Fruit fly (Drosophila melanogaster) whole organism, embryonic: ENCODE measurements around the gene Lrrk.

Experiments
- Bgb ChIP-seq: fragments of 200-800 bp; sonication (Bioruptor generic); IDR thresholded peaks from 2 replicates; pipeline ENCODE4 v1.3.6; 2022; ENCODE audit warnings: missing biosample characterization, missing genetic modification characterization; ENCODE audit not compliant: partially characterized antibody
- ap ChIP-seq: fragments of 200-800 bp; sonication (Bioruptor generic); IDR thresholded peaks from 2 replicates; pipeline ENCODE4 v1.3.6; 2022; ENCODE audit warnings: missing biosample characterization, missing genetic modification characterization
- h ChIP-seq: fragments of >200 bp; optimal IDR thresholded peaks from 2 replicates; lab custom pipeline; 2017
- so ChIP-seq: fragments of 200-800 bp; sonication (Bioruptor generic); IDR thresholded peaks from 3 replicates; pipeline ENCODE4 v1.3.6; 2022; ENCODE audit warnings: missing biosample characterization, missing genetic modification characterization

DNA sequence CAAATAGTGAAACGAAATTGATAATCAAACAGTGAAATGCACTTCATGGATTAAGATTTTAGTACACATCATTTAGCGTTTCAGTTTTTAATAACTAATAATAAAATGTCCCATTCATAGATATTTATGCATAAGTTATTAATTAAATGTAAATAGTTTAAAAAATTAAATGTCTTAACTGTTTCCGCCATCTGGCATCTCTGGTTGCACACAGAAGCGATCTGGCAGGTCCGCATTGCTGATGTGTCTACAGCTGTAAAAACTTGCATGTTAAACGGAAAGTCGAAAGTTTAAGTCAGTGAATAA lies 46.8 kb upstream of the Lrrk start, which contains the start of gene Srp72:
- TF ChIP-seq h (lab: Kevin White, UChicago) (no peak), so (0 out of 3 replicates have a peak, but pooled peaks have one; percentile 41), ap (GFP tag; lab: Robert Waterston, UW) (no peak), Bgb (GFP tag; lab: Robert Waterston, UW) (no peak)
